Worm (Caenorhabditis elegans): ENCODE data around the gene nhr-208.

- TF ChIP-seq nhr-237 (tag; optimal IDR thresholded peaks at IDR 0.05), result no peak
- TF ChIP-seq unc-62 (GFP tag; optimal IDR thresholded peaks at IDR 0.05), result no peak
- TF ChIP-seq nhr-2 (tag; optimal IDR thresholded peaks at IDR 0.05), result no peak
- no peak for TF ChIP-seq lin-32 (GFP tag; optimal IDR thresholded peaks at IDR 0.05)
- no peak for TF ChIP-seq ces-1 (GFP tag; optimal IDR thresholded peaks at IDR 0.05)
Observed at ce11 chrV:12063036-12063435, 31.1 kb upstream of the nhr-208 start, which contains the start of gene clh-6.

Measured in whole organism, mixed stage, embryonic.